Fruit fly (Drosophila melanogaster) whole organism, adult: ENCODE results near the gene CG14817.

ENCODE experiments used
- CG11617 ChIP-seq: fragments of 200-800 bp; sonication (Bioruptor generic); optimal IDR thresholded peaks from 2 replicates; lab custom pipeline; 2017; ENCODE audit warnings: mild to moderate bottlenecking, missing biosample characterization, missing genetic modification reagents, missing genetic modification characterization
- CG12768 ChIP-seq: fragments of 200-800 bp; sonication (Bioruptor generic); optimal IDR thresholded peaks from 2 replicates; lab custom pipeline; 2017; ENCODE audit warnings: missing biosample characterization, missing genetic modification characterization, mild to moderate bottlenecking, moderate library complexity, missing genetic modification reagents
- CG1620 ChIP-seq: fragments of 200-800 bp; sonication (Bioruptor generic); optimal IDR thresholded peaks from 2 replicates; lab custom pipeline; 2016; ENCODE audit warnings: missing biosample characterization, missing genetic modification characterization
- CG7045 ChIP-seq: fragments of 200-800 bp; sonication (Bioruptor generic); optimal IDR thresholded peaks from 2 replicates; lab custom pipeline; 2017; ENCODE audit warnings: missing biosample characterization, mild to moderate bottlenecking, missing genetic modification characterization
- Crg-1 ChIP-seq: fragments of 200-800 bp; sonication (Bioruptor generic); optimal IDR thresholded peaks from 2 replicates; lab custom pipeline; 2016; ENCODE audit warnings: missing biosample characterization, missing genetic modification characterization
- Hr96 ChIP-seq: fragments of 200-800 bp; sonication (Bioruptor generic); optimal IDR thresholded peaks from 2 replicates; lab custom pipeline; 2016; ENCODE audit warnings: missing biosample characterization, missing genetic modification characterization
- bab1 ChIP-seq: fragments of 200-800 bp; sonication (Bioruptor generic); optimal IDR thresholded peaks from 3 replicates; lab custom pipeline; 2019; ENCODE audit warnings: missing biosample characterization, mild to moderate bottlenecking, missing genetic modification characterization, moderate library complexity
- cnc ChIP-seq, 2 experiments: fragments of >200 bp; optimal IDR thresholded peaks; 2 replicates each; lab custom pipeline; 2017
- kay ChIP-seq: fragments of 200-800 bp; sonication (Bioruptor generic); peaks from one replicate; lab custom pipeline; 2016; ENCODE audit warnings: missing biosample characterization, missing genetic modification characterization, borderline replicate concordance
- ovo ChIP-seq: fragments of 200-800 bp; sonication (Bioruptor generic); optimal IDR thresholded peaks from 2 replicates; lab custom pipeline; 2016; ENCODE audit warnings: missing biosample characterization, missing genetic modification characterization
- pad ChIP-seq: fragments of 200-800 bp; sonication (Bioruptor generic); optimal IDR thresholded peaks from 3 replicates; lab custom pipeline; 2017; ENCODE audit warnings: missing biosample characterization, missing genetic modification characterization, mild to moderate bottlenecking, moderate library complexity, missing genetic modification reagents
- tj ChIP-seq: fragments of 200-800 bp; sonication (Bioruptor generic); optimal IDR thresholded peaks from 3 replicates; lab custom pipeline; 2017; ENCODE audit warnings: missing biosample characterization, mild to moderate bottlenecking, missing genetic modification characterization, moderate library complexity

- no peak for TF ChIP-seq bab1 (GFP tag; lab: Kevin White, UChicago)
- TF ChIP-seq Hr96: no peak
- TF ChIP-seq CG11617 (GFP tag; lab: Kevin White, UChicago): no peak
- TF ChIP-seq cnc (optimal IDR thresholded peaks at IDR 0.05; lab: Kevin White, UChicago): no peak
- TF ChIP-seq CG1620: no peak
- TF ChIP-seq tj (GFP tag; lab: Kevin White, UChicago): no peak
- no peak for TF ChIP-seq Crg-1 (GFP tag; lab: Kevin White, UChicago)
- TF ChIP-seq ovo (GFP tag; lab: Kevin White, UChicago): no peak
- TF ChIP-seq CG12768 (GFP tag; lab: Kevin White, UChicago): no peak
- TF ChIP-seq kay (GFP tag; lab: Kevin White, UChicago): no peak
- no peak for TF ChIP-seq CG7045 (GFP tag; lab: Kevin White, UChicago)
- TF ChIP-seq pad (GFP tag; lab: Kevin White, UChicago): no peak
These were observed 16.5 kb upstream of the CG14817 start for dm6 chrX:1893532-1893931.
